Worm (Caenorhabditis elegans): ENCODE data around the gene C16E9.2.

Gene C16E9.2

DNA sequence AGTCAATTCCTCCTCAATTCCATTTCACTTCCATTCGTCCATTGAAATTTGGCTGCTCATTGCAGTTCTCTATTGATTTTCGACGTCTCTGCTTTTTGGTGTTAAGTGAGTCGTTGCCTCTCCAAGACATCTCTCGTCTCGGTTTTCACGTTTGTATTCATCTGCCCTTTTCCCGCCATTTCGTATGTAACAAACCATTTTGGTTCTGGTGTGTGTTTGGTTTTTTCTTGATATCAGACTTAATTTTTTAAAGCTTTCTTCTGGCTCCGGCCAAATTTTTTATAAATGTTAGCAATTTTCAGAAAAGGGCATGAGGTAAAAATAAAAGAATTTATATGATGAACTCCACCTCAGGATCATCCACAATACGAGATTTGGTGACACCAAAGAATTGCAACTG, at the start of gene C16E9.2:
C16E9.2 (plus strand) TSS at position 301 of the 400 bp plus-strand sequence.
- TF ChIP-seq pha-4 (tag; optimal IDR thresholded peaks at IDR 0.05), result no peak
- TF ChIP-seq nhr-67 (tag; optimal IDR thresholded peaks at IDR 0.05), result no peak
- no peak for TF ChIP-seq unc-39 (tag; optimal IDR thresholded peaks at IDR 0.05)
- TF ChIP-seq elt-2 (tag; optimal IDR thresholded peaks at IDR 0.05), result no peak
- TF ChIP-seq eor-1 (tag; optimal IDR thresholded peaks at IDR 0.05), result no peak
- TF ChIP-seq elt-1 (tag; optimal IDR thresholded peaks at IDR 0.05), result no peak
- no peak for TF ChIP-seq nfya-1 (tag; optimal IDR thresholded peaks at IDR 0.05; ENCODE audit: insufficient read depth)
- TF ChIP-seq ceh-16 (tag; optimal IDR thresholded peaks at IDR 0.05), result no peak
- TF ChIP-seq ama-1 (optimal IDR thresholded peaks at IDR 0.05), result no peak

DNA sequence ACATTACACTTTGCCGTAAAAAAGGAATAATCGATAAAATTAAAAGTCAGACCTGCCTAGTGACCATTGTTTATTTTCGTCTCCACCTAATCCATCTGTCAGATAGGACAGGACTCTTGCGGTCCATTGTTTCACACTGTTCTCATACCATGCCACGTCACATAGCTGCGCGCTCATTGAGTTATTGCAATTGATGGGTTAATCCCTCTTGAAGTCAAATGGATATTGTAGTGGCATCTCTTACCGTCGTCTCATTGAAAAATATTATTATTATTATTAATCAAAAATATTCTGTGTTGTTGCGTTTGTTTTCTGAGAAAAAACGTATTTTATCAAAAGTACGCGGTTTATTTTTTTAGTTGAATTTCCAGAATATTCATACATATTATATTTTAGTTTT, 47.3 kb upstream of the C16E9.2 start:
- TF ChIP-seq fkh-10 (GFP tag; optimal IDR thresholded peaks at IDR 0.05), result no peak
- TF ChIP-seq lin-39 (tag; optimal IDR thresholded peaks at IDR 0.05), result no peak
- TF ChIP-seq ZK546.5 (tag; optimal IDR thresholded peaks at IDR 0.05), result no peak
- TF ChIP-seq fkh-2 (tag; optimal IDR thresholded peaks at IDR 0.05), result no peak

DNA sequence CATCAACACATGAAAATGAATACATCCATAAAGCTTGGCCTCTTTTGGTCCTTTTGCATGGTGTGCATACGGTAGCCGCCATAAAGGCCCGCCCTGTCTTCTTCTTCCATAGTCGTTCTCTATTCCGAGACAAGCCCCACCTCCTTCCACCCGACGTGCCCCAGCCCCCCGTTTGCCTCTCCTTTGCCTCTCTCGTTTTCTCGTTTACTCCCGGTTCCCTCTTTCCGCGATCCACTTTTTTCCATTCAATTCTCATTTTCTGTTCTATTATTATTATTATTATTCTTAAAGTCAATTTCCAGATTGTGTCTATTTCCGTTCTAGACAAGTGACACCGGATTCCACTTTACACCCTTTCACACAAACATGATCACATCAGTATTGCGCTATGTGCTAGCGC, 46.2 kb upstream of the C16E9.2 start, which contains the start of gene unc-6:
unc-6 (plus strand) TSS at position 301 of the 400 bp plus-strand sequence.
- TF ChIP-seq skn-1 (tag; optimal IDR thresholded peaks at IDR 0.05), result no peak
- no peak for TF ChIP-seq tbx-2 (tag; optimal IDR thresholded peaks at IDR 0.05)
- TF ChIP-seq daf-12 (tag; optimal IDR thresholded peaks at IDR 0.05), result no peak
- TF ChIP-seq nfya-1 (tag; optimal IDR thresholded peaks at IDR 0.05; ENCODE audit: insufficient read depth), result no peak
- TF ChIP-seq lin-39 (tag; optimal IDR thresholded peaks at IDR 0.05), result no peak
- no peak for TF ChIP-seq nhr-11 (tag; optimal IDR thresholded peaks at IDR 0.05)
- no peak for TF ChIP-seq nhr-12 (tag; optimal IDR thresholded peaks at IDR 0.05)

ce11 chrX:6893074-6893473, 42.5 kb upstream of the C16E9.2 start:
- TF ChIP-seq unc-62 (GFP tag; optimal IDR thresholded peaks at IDR 0.05) (no peak), ceh-28 (tag; optimal IDR thresholded peaks at IDR 0.05) (no peak), elt-2 (tag; optimal IDR thresholded peaks at IDR 0.05) (no peak), nhr-11 (tag; optimal IDR thresholded peaks at IDR 0.05) (no peak), pqm-1 (tag; optimal IDR thresholded peaks at IDR 0.05) (no peak), fkh-2 (tag; optimal IDR thresholded peaks at IDR 0.05) (no peak), egl-5 (tag; optimal IDR thresholded peaks at IDR 0.05) (no peak), nfya-1 (tag; optimal IDR thresholded peaks at IDR 0.05; ENCODE audit: insufficient read depth) (no peak), tbx-2 (tag; optimal IDR thresholded peaks at IDR 0.05) (no peak), egl-27 (tag; optimal IDR thresholded peaks at IDR 0.05) (no peak)

- TF ChIP-seq nhr-77 (tag; optimal IDR thresholded peaks at IDR 0.05) (no peak), ceh-16 (tag; optimal IDR thresholded peaks at IDR 0.05) (no peak), nhr-237 (tag; optimal IDR thresholded peaks at IDR 0.05) (no peak), nhr-43 (tag; optimal IDR thresholded peaks at IDR 0.05; ENCODE audit: poor library complexity, severe bottlenecking) (no peak), nhr-25 (tag; optimal IDR thresholded peaks at IDR 0.05) (no peak), elt-1 (tag; optimal IDR thresholded peaks at IDR 0.05) (peak; percentile 41), aly-2 (tag; optimal IDR thresholded peaks at IDR 0.05) (no peak), ztf-4 (tag; optimal IDR thresholded peaks at IDR 0.05) (no peak), ztf-11 (tag; optimal IDR thresholded peaks at IDR 0.05) (no peak), lin-15B (tag; optimal IDR thresholded peaks at IDR 0.05) (no peak), ceh-82 (tag; optimal IDR thresholded peaks at IDR 0.05) (no peak), eor-1 (tag; optimal IDR thresholded peaks at IDR 0.05) (no peak), ceh-9 (tag; optimal IDR thresholded peaks at IDR 0.05) (no peak), unc-62 (GFP tag; optimal IDR thresholded peaks at IDR 0.05) (no peak), fos-1 (tag; optimal IDR thresholded peaks at IDR 0.05) (no peak), ZK546.5 (tag; optimal IDR thresholded peaks at IDR 0.05) (no peak), daf-12 (tag; optimal IDR thresholded peaks at IDR 0.05) (no peak), nhr-23 (tag; optimal IDR thresholded peaks at IDR 0.05) (no peak), lin-39 (tag; optimal IDR thresholded peaks at IDR 0.05) (peak; percentile 35), egl-5 (tag; optimal IDR thresholded peaks at IDR 0.05) (peak; percentile 87), pha-4 (tag; optimal IDR thresholded peaks at IDR 0.05) (no peak), mml-1 (tag; optimal IDR thresholded peaks at IDR 0.05) (no peak), hmg-11 (tag; optimal IDR thresholded peaks at IDR 0.05) (no peak), egl-27 (tag; optimal IDR thresholded peaks at IDR 0.05) (no peak), skn-1 (tag; optimal IDR thresholded peaks at IDR 0.05) (no peak)
Observed at ce11 chrX:6894104-6894503, 41.4 kb upstream of the C16E9.2 start.
